Fruit fly (Drosophila melanogaster): ENCODE measurements around the gene Aduk.

The Aduk gene

DNA sequence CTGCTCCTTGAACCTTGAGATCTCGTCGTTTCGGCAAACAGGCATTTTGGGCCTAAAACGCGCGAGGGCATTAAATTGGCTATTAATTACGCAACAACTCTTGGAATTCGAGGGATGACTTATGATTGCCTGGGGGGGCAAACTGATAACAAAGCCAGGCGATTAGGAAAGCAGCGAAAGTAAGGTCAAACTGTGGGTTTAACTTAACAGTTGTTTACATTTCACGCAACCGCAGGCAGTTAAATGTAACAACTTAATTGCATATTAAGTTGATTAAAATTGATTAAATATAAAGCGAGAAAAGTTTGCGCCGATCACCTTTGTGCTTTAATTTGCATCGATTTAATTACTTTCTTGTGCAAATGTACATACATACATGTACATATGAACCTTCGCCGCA lies 46.8 kb downstream of the Aduk start:
- TF ChIP-seq toe (GFP tag; optimal IDR thresholded peaks at IDR 0.05) (no peak), cnc (optimal IDR thresholded peaks at IDR 0.05) (no peak), CG7045 (GFP tag; optimal IDR thresholded peaks at IDR 0.05) (no peak), Clk (GFP tag; optimal IDR thresholded peaks at IDR 0.05) (no peak), Mnt (GFP tag; optimal IDR thresholded peaks at IDR 0.05) (no peak), CG12768 (GFP tag; optimal IDR thresholded peaks at IDR 0.05) (no peak), CG7101 (tag; optimal IDR thresholded peaks at IDR 0.05) (no peak), Hr96 (GFP tag; optimal IDR thresholded peaks at IDR 0.05) (no peak), bab1 (GFP tag; optimal IDR thresholded peaks at IDR 0.05) (no peak), CG5204 (GFP tag; optimal IDR thresholded peaks at IDR 0.05) (no peak), tj (GFP tag; optimal IDR thresholded peaks at IDR 0.05) (no peak), CG33017 (tag; optimal IDR thresholded peaks at IDR 0.05) (no peak), CG14711 (tag; optimal IDR thresholded peaks at IDR 0.05) (no peak), CG11617 (GFP tag; optimal IDR thresholded peaks at IDR 0.05) (no peak)
